Worm (Caenorhabditis elegans): ENCODE results near the gene ZC416.2.

The ZC416.2 gene

ce11 chrIV:3599126-3599525, 34.3 kb upstream of the ZC416.2 start, which contains the start of gene Y37E11B.6:
TSS of gene Y37E11B.6 (minus strand) at chrIV:3599306.
- no peak for TF ChIP-seq sea-2 (GFP tag; optimal IDR thresholded peaks at IDR 0.05)
- no peak for TF ChIP-seq fos-1 (tag; optimal IDR thresholded peaks at IDR 0.05)
- TF ChIP-seq mdl-1 (tag; optimal IDR thresholded peaks at IDR 0.05), result no peak
- no peak for TF ChIP-seq tbx-2 (tag; optimal IDR thresholded peaks at IDR 0.05)
- no peak for TF ChIP-seq nhr-23 (tag; optimal IDR thresholded peaks at IDR 0.05)
- TF ChIP-seq lin-39 (tag; optimal IDR thresholded peaks at IDR 0.05), result no peak
- TF ChIP-seq egl-5 (tag; optimal IDR thresholded peaks at IDR 0.05), result no peak
- no peak for TF ChIP-seq ama-1 (optimal IDR thresholded peaks at IDR 0.05)
- TF ChIP-seq elt-3 (tag; optimal IDR thresholded peaks at IDR 0.05), result no peak
- peak; percentile 22 for TF ChIP-seq nhr-25 (tag; optimal IDR thresholded peaks at IDR 0.05)
- TF ChIP-seq pha-4 (tag; optimal IDR thresholded peaks at IDR 0.05), result peak; percentile 2
- no peak for TF ChIP-seq nfya-1 (tag; optimal IDR thresholded peaks at IDR 0.05; ENCODE audit: insufficient read depth)
- no peak for TF ChIP-seq ztf-4 (tag; optimal IDR thresholded peaks at IDR 0.05)
- peak; percentile 42 for TF ChIP-seq lin-15B (tag; optimal IDR thresholded peaks at IDR 0.05)

- TF ChIP-seq nhr-12 (tag; optimal IDR thresholded peaks at IDR 0.05), result no peak
- TF ChIP-seq zag-1 (tag; optimal IDR thresholded peaks at IDR 0.05), result no peak
- TF ChIP-seq mml-1 (tag; optimal IDR thresholded peaks at IDR 0.05), result no peak
- no peak for TF ChIP-seq nfya-1 (tag; optimal IDR thresholded peaks at IDR 0.05; ENCODE audit: insufficient read depth)
- no peak for TF ChIP-seq mdl-1 (tag; optimal IDR thresholded peaks at IDR 0.05)
- TF ChIP-seq fkh-10 (GFP tag; optimal IDR thresholded peaks at IDR 0.05), result no peak
- no peak for TF ChIP-seq ceh-28 (tag; optimal IDR thresholded peaks at IDR 0.05)
- no peak for TF ChIP-seq lsy-12 (tag; optimal IDR thresholded peaks at IDR 0.05)
- no peak for TF ChIP-seq skn-1 (tag; optimal IDR thresholded peaks at IDR 0.05)
- no peak for TF ChIP-seq sea-2 (GFP tag; optimal IDR thresholded peaks at IDR 0.05)
- no peak for TF ChIP-seq lin-15B (tag; optimal IDR thresholded peaks at IDR 0.05)
- no peak for TF ChIP-seq nhr-67 (tag; optimal IDR thresholded peaks at IDR 0.05)
- no peak for TF ChIP-seq nhr-76 (tag; optimal IDR thresholded peaks at IDR 0.05)
- TF ChIP-seq nhr-43 (tag; optimal IDR thresholded peaks at IDR 0.05; ENCODE audit: poor library complexity, severe bottlenecking), result no peak
- no peak for TF ChIP-seq nhr-28 (tag; optimal IDR thresholded peaks at IDR 0.05)
- TF ChIP-seq aly-2 (tag; optimal IDR thresholded peaks at IDR 0.05), result no peak
- TF ChIP-seq ceh-9 (tag; optimal IDR thresholded peaks at IDR 0.05), result no peak
- no peak for TF ChIP-seq nhr-25 (tag; optimal IDR thresholded peaks at IDR 0.05)
- no peak for TF ChIP-seq elt-2 (tag; optimal IDR thresholded peaks at IDR 0.05)
Measured at ce11 chrIV:3599958-3600357, 33.5 kb upstream of the ZC416.2 start, which contains the start of gene Y37E11B.7. TSS of gene Y37E11B.7 (minus strand) at chrIV:3600164.

- TF ChIP-seq egl-5 (tag; optimal IDR thresholded peaks at IDR 0.05), result no peak
- no peak for TF ChIP-seq zag-1 (tag; optimal IDR thresholded peaks at IDR 0.05)
- TF ChIP-seq nhr-23 (tag; optimal IDR thresholded peaks at IDR 0.05), result no peak
- TF ChIP-seq nhr-67 (tag; optimal IDR thresholded peaks at IDR 0.05), result no peak
- TF ChIP-seq nhr-28 (tag; optimal IDR thresholded peaks at IDR 0.05), result no peak
- no peak for TF ChIP-seq unc-62 (GFP tag; optimal IDR thresholded peaks at IDR 0.05)
- TF ChIP-seq snpc-4 (tag; optimal IDR thresholded peaks at IDR 0.05), result no peak
- no peak for TF ChIP-seq daf-12 (tag; optimal IDR thresholded peaks at IDR 0.05)
- TF ChIP-seq ceh-82 (tag; optimal IDR thresholded peaks at IDR 0.05), result no peak
- no peak for TF ChIP-seq ZK546.5 (tag; optimal IDR thresholded peaks at IDR 0.05)
- no peak for TF ChIP-seq elt-2 (tag; optimal IDR thresholded peaks at IDR 0.05)
- no peak for TF ChIP-seq jun-1 (tag; optimal IDR thresholded peaks at IDR 0.05)
- TF ChIP-seq nhr-76 (tag; optimal IDR thresholded peaks at IDR 0.05), result no peak
- no peak for TF ChIP-seq lsy-12 (tag; optimal IDR thresholded peaks at IDR 0.05)
- no peak for TF ChIP-seq nhr-25 (tag; optimal IDR thresholded peaks at IDR 0.05)
- TF ChIP-seq nhr-77 (tag; optimal IDR thresholded peaks at IDR 0.05), result no peak
- no peak for TF ChIP-seq pqm-1 (tag; optimal IDR thresholded peaks at IDR 0.05)
- TF ChIP-seq lin-39 (tag; optimal IDR thresholded peaks at IDR 0.05), result no peak
- no peak for TF ChIP-seq elt-1 (tag; optimal IDR thresholded peaks at IDR 0.05)
- no peak for TF ChIP-seq ztf-11 (tag; optimal IDR thresholded peaks at IDR 0.05)
Measured at ce11 chrIV:3601846-3602245, 31.6 kb upstream of the ZC416.2 start.

- TF ChIP-seq elt-2 (tag; optimal IDR thresholded peaks at IDR 0.05), result no peak
- no peak for TF ChIP-seq nhr-76 (tag; optimal IDR thresholded peaks at IDR 0.05)
- TF ChIP-seq tbx-2 (tag; optimal IDR thresholded peaks at IDR 0.05), result no peak
- TF ChIP-seq egl-5 (tag; optimal IDR thresholded peaks at IDR 0.05), result no peak
- TF ChIP-seq aly-2 (tag; optimal IDR thresholded peaks at IDR 0.05), result no peak
- no peak for TF ChIP-seq nhr-11 (tag; optimal IDR thresholded peaks at IDR 0.05)
- no peak for TF ChIP-seq zag-1 (tag; optimal IDR thresholded peaks at IDR 0.05)
Measured at ce11 chrIV:3604104-3604503, 29.3 kb upstream of the ZC416.2 start.

Measured in whole organism, L3 larva.